Worm (Caenorhabditis elegans): Measurements from ENCODE around the gene ZK616.5.

DNA sequence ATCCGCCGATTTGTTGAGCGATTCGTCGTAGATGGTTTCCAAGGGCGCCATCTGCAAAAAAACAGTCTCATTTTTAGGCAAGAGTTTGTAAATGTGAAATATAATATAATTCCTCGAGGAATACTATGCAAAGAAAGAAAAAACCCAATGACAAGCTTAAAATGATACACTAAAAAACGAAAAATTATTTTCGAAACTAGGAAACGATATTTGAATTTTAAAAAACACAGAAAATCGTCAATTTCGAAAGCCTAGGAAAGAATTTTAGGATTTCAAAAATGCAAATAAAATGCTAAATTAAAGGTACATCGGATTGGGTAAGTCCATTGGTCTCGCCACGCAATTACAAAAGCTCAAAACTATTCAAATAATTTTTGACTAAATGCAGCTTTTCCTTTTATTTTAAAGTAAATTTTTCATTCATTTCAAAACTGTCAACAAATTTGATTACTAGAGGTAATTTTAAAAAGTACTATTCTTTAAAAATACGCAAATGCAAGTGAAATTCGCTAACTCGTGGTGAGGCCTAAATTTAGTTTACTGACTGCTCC, at the start of gene ZK616.5, which contains the start of gene htp-1:
- no peak for TF ChIP-seq daf-8 (GFP tag; IDR thresholded peaks at IDR 0.05)
- no peak for TF ChIP-seq lin-13 (GFP tag; optimal IDR thresholded peaks at IDR 0.05)
- TF ChIP-seq nhr-77 (tag; optimal IDR thresholded peaks at IDR 0.05) = no peak
- TF ChIP-seq dmd-8 (GFP tag; IDR thresholded peaks at IDR 0.05) = no peak
- no peak for TF ChIP-seq fkh-10 (GFP tag; optimal IDR thresholded peaks at IDR 0.05)
- TF ChIP-seq ztf-7 (tag; optimal IDR thresholded peaks at IDR 0.05) = no peak
- no peak for TF ChIP-seq dpl-1 (GFP tag; optimal IDR thresholded peaks at IDR 0.05)
- TF ChIP-seq nhr-41 (GFP tag; IDR thresholded peaks at IDR 0.05) = no peak
- no peak for TF ChIP-seq mep-1 (tag; optimal IDR thresholded peaks at IDR 0.05)
- TF ChIP-seq hmg-1.1 (GFP tag; IDR thresholded peaks at IDR 0.05) = no peak
- no peak for TF ChIP-seq unc-130 (GFP tag; optimal IDR thresholded peaks at IDR 0.05)
- no peak for TF ChIP-seq snpc-4 (tag; optimal IDR thresholded peaks at IDR 0.05)
- no peak for TF ChIP-seq nhr-25 (tag; optimal IDR thresholded peaks at IDR 0.05; ENCODE audit: borderline replicate concordance, insufficient read depth)
- TF ChIP-seq lir-3 (tag; optimal IDR thresholded peaks at IDR 0.05) = no peak
